Fruit fly (Drosophila melanogaster): ENCODE measurements around the gene CG33928.

Gene CG33928

DNA sequence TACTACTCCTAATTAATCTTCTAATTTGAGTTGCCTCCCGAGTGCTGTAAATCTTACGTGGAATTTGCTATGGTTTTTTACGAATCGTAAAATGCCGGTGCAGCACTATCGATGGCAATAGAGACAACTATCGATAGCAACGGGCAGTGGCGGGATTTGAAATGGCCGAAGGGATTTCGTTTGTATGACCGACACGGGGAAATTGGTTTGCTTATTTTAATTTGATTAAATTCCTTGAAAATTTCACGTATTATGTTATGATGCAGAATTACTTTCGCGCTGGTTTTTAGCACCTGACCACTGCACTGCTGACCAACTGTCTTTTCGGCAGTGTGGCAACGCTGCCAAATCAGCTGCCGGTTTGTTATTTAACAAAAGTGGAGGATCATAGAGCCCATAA, 47.8 kb upstream of the CG33928 start, which contains the start of the genes GCS2beta and CG5131 (continued):
- TF ChIP-seq Opbp (GFP tag; IDR thresholded peaks at IDR 0.05; ENCODE audit: partially characterized antibody): peak; percentile 89
- TF ChIP-seq Neu2 (GFP tag; optimal IDR thresholded peaks at IDR 0.05; ENCODE audit: borderline replicate concordance): peak; percentile 78
- peak; percentile 96 for TF ChIP-seq dysf (GFP tag; IDR thresholded peaks at IDR 0.05)
- TF ChIP-seq chinmo (GFP tag; IDR thresholded peaks at IDR 0.05; ENCODE audit: partially characterized antibody): peak; percentile 82; the same call in 2 of the 4 replicates
- TF ChIP-seq chn (GFP tag; optimal IDR thresholded peaks at IDR 0.05): peak; percentile 97
- TF ChIP-seq CG2678 (tag; optimal IDR thresholded peaks at IDR 0.05): peak; percentile 88
- peak; percentile 95 for TF ChIP-seq ci (GFP tag; IDR thresholded peaks at IDR 0.05)
- TF ChIP-seq CG4360 (GFP tag; IDR thresholded peaks at IDR 0.05): peak; percentile 49; the same call in 1 of the 2 replicates
- TF ChIP-seq CG30431 (GFP tag; optimal IDR thresholded peaks at IDR 0.05): peak; percentile 93
- TF ChIP-seq CG14667 (GFP tag; IDR thresholded peaks at IDR 0.05): peak; percentile 92
- peak; percentile 90 for TF ChIP-seq CG17328 (GFP tag; IDR thresholded peaks at IDR 0.05)
- TF ChIP-seq CG7372 (GFP tag; IDR thresholded peaks at IDR 0.05): peak; percentile 94
- peak; percentile 79 for TF ChIP-seq CG11723 (GFP tag; optimal IDR thresholded peaks at IDR 0.05)
- peak; percentile 95 for TF ChIP-seq CG32772 (GFP tag; IDR thresholded peaks at IDR 0.05)
- peak; percentile 83 for TF ChIP-seq cwo (GFP tag; optimal IDR thresholded peaks at IDR 0.05)
- peak; percentile 92 for TF ChIP-seq emc (GFP tag; optimal IDR thresholded peaks at IDR 0.05)
- peak; percentile 98 for TF ChIP-seq Sin3A (optimal IDR thresholded peaks at IDR 0.05)
- TF ChIP-seq CG13624 (GFP tag; optimal IDR thresholded peaks at IDR 0.05): peak; percentile 96
- peak; percentile 96 for TF ChIP-seq Chrac-16 (GFP tag; optimal IDR thresholded peaks at IDR 0.05)
- TF ChIP-seq bcd (GFP tag; optimal IDR thresholded peaks at IDR 0.05): peak; percentile 93
- TF ChIP-seq CrebB (tag; optimal IDR thresholded peaks at IDR 0.05): peak; percentile 82
- peak; percentile 71 for TF ChIP-seq CG4328 (GFP tag; optimal IDR thresholded peaks at IDR 0.05)
- peak; percentile 91 for TF ChIP-seq Ssrp (tag; optimal IDR thresholded peaks at IDR 0.05)
- peak; percentile 94 for TF ChIP-seq CG1647 (GFP tag; optimal IDR thresholded peaks at IDR 0.05)
- peak; percentile 60 for TF ChIP-seq MESR4 (GFP tag; optimal IDR thresholded peaks at IDR 0.05)
- TF ChIP-seq az2 (GFP tag; optimal IDR thresholded peaks at IDR 0.05): peak; percentile 93
- TF ChIP-seq salm (tag; optimal IDR thresholded peaks at IDR 0.05): peak; percentile 61
- TF ChIP-seq Fer3 (tag; optimal IDR thresholded peaks at IDR 0.05): peak; percentile 91
- peak; percentile 82 for TF ChIP-seq CG12071 (GFP tag; optimal IDR thresholded peaks at IDR 0.05)
- peak; percentile 50 for TF ChIP-seq psq (GFP tag; optimal IDR thresholded peaks at IDR 0.05)
- TF ChIP-seq her (GFP tag; optimal IDR thresholded peaks at IDR 0.05): peak; percentile 92
- peak; percentile 84 for TF ChIP-seq CG3065 (GFP tag; optimal IDR thresholded peaks at IDR 0.05)
- TF ChIP-seq zen (tag; optimal IDR thresholded peaks at IDR 0.05): peak; percentile 86
- TF ChIP-seq aop (GFP tag; IDR thresholded peaks at IDR 0.05): peak; percentile 65; the same call in 1 of the 2 replicates
- peak; percentile 95 for TF ChIP-seq CG14441 (GFP tag; IDR thresholded peaks at IDR 0.05)
- no peak for TF ChIP-seq h (optimal IDR thresholded peaks at IDR 0.05)
- TF ChIP-seq Med (GFP tag): peak; percentile 100
- peak; percentile 60 for TF ChIP-seq CG10431 (GFP tag; optimal IDR thresholded peaks at IDR 0.05)
- TF ChIP-seq CG11695 (GFP tag; IDR thresholded peaks at IDR 0.05): peak; percentile 84; the same call in 2 of the 3 replicates
- peak; percentile 96 for TF ChIP-seq Sry-δ (GFP tag; optimal IDR thresholded peaks at IDR 0.05)
- TF ChIP-seq Hr3 (GFP tag; optimal IDR thresholded peaks at IDR 0.05): peak; percentile 94
- peak; percentile 75 for TF ChIP-seq ro (GFP tag; IDR thresholded peaks at IDR 0.05)
- peak; percentile 97 for TF ChIP-seq dpn (GFP tag; optimal IDR thresholded peaks at IDR 0.05)
- TF ChIP-seq CG15073 (GFP tag; optimal IDR thresholded peaks at IDR 0.05): peak; percentile 63
- peak; percentile 89 for TF ChIP-seq CG3281 (GFP tag; optimal IDR thresholded peaks at IDR 0.05)
- peak; percentile 86 for TF ChIP-seq ssp (GFP tag; IDR thresholded peaks at IDR 0.05)
- TF ChIP-seq CG16815 (GFP tag; optimal IDR thresholded peaks at IDR 0.05): peak; percentile 91
- peak; percentile 93 for TF ChIP-seq Scr (GFP tag; IDR thresholded peaks at IDR 0.05; ENCODE audit: partially characterized antibody)
- peak; percentile 89 for TF ChIP-seq cato (GFP tag; optimal IDR thresholded peaks at IDR 0.05; ENCODE audit: borderline replicate concordance)
- peak; percentile 86 for TF ChIP-seq B-H1 (GFP tag; IDR thresholded peaks at IDR 0.05)
- peak; percentile 72 for TF ChIP-seq wek (GFP tag; optimal IDR thresholded peaks at IDR 0.05)
